Worm (Caenorhabditis elegans) whole organism, L4 larva: ENCODE measurements around the gene dpy-8.

ENCODE experiments used
- D1046.2 ChIP-seq: fragments of 200-800 bp; sonication (Bioruptor generic); IDR thresholded peaks from 2 replicates; pipeline ENCODE4 v1.3.6; 2022; ENCODE audit warnings: missing genetic modification characterization, missing compliant biosample characterization
- F37D6.2 ChIP-seq: sonication (generic microtip); optimal IDR thresholded peaks from 2 replicates; lab custom pipeline; 2016; ENCODE audit warnings: mild to moderate bottlenecking, missing genetic modification characterization, missing compliant biosample characterization
- T20F7.1 ChIP-seq: fragments of 200-800 bp; sonication (Bioruptor generic); optimal IDR thresholded peaks from 2 replicates; lab custom pipeline; 2018; ENCODE audit warnings: mild to moderate bottlenecking, missing genetic modification characterization, missing compliant biosample characterization
- T26A8.4 ChIP-seq: fragments of 200-800 bp; sonication (Bioruptor generic); IDR thresholded peaks from 2 replicates; pipeline ENCODE4 v1.3.6; 2022; ENCODE audit warnings: missing genetic modification characterization, missing compliant biosample characterization
- Y75B8A.6 ChIP-seq: fragments of 200-800 bp; sonication (Bioruptor generic); IDR thresholded peaks from 2 replicates; pipeline ENCODE4 v1.3.6; 2022; ENCODE audit warnings: missing genetic modification reagents, missing genetic modification characterization, missing compliant biosample characterization
- ceh-28 ChIP-seq: fragments of 150-350 bp; optimal IDR thresholded peaks from 2 replicates; lab custom pipeline; 2014; ENCODE audit warnings: missing biosample characterization, missing genetic modification reagents, missing genetic modification characterization
- ceh-32 ChIP-seq: sonication (generic microtip); optimal IDR thresholded peaks from 2 replicates; lab custom pipeline; 2016; ENCODE audit warnings: mild to moderate bottlenecking, missing genetic modification characterization, missing compliant biosample characterization; ENCODE audit not compliant: poor library complexity
- ceh-62 ChIP-seq: sonication (generic microtip); optimal IDR thresholded peaks from 2 replicates; lab custom pipeline; 2017; ENCODE audit warnings: missing biosample characterization, missing genetic modification characterization
- daf-16 ChIP-seq, 3 experiments: sonication (generic microtip); optimal IDR thresholded peaks; 2 replicates each; lab custom pipeline; 2016 to 2017; ENCODE audit warnings: missing genetic modification characterization in 3 of 3, missing genetic modification reagents in 3 of 3, mild to moderate bottlenecking in 2 of 3, missing compliant biosample characterization in 2 of 3, missing biosample characterization in 1 of 3, moderate library complexity in 1 of 3
- dmd-6 ChIP-seq: fragments of 200-800 bp; sonication (Bioruptor generic); IDR thresholded peaks from 2 replicates; pipeline ENCODE4 v1.3.6; 2022; ENCODE audit warnings: missing genetic modification reagents, missing genetic modification characterization, missing compliant biosample characterization
- dmd-9 ChIP-seq: fragments of 200-800 bp; sonication (Bioruptor generic); IDR thresholded peaks from 2 replicates; pipeline ENCODE4 v1.3.6; 2022; ENCODE audit warnings: missing genetic modification reagents, missing genetic modification characterization, missing compliant biosample characterization
- dve-1 ChIP-seq: sonication (generic microtip); optimal IDR thresholded peaks from 2 replicates; lab custom pipeline; 2017; ENCODE audit warnings: antibody characterized with exemption, mild to moderate bottlenecking, missing genetic modification characterization, missing compliant biosample characterization; ENCODE audit not compliant: insufficient read depth
- egl-43 ChIP-seq: fragments of 200-800 bp; sonication (Bioruptor generic); IDR thresholded peaks from 2 replicates; pipeline ENCODE4 v1.3.6; 2022; ENCODE audit warnings: missing genetic modification reagents, missing genetic modification characterization, missing compliant biosample characterization
- fkh-10 ChIP-seq: fragments of 150-350 bp; optimal IDR thresholded peaks from 2 replicates; lab custom pipeline; 2014; ENCODE audit warnings: missing biosample characterization, missing genetic modification reagents, missing genetic modification characterization
- hif-1 ChIP-seq, 2 experiments: sonication (generic microtip); optimal IDR thresholded peaks; 2 replicates each; lab custom pipeline; 2016 to 2017; ENCODE audit warnings: missing compliant biosample characterization in 2 of 2, missing genetic modification characterization in 2 of 2, missing genetic modification reagents in 2 of 2, missing genotype in 2 of 2, mild to moderate bottlenecking in 1 of 2
- hlh-11 ChIP-seq: fragments of 200-800 bp; sonication (Bioruptor generic); optimal IDR thresholded peaks from 2 replicates; lab custom pipeline; 2018; ENCODE audit warnings: mild to moderate bottlenecking, missing genetic modification characterization, missing compliant biosample characterization
- jun-1 ChIP-seq: fragments of 150-350 bp; optimal IDR thresholded peaks from 2 replicates; lab custom pipeline; 2014; ENCODE audit warnings: missing biosample characterization, missing genetic modification reagents, missing genetic modification characterization
- lin-1 ChIP-seq: fragments of 200-800 bp; sonication (Bioruptor generic); IDR thresholded peaks from 2 replicates; pipeline ENCODE4 v1.3.6; 2022; ENCODE audit warnings: missing genetic modification reagents, missing genetic modification characterization, missing compliant biosample characterization
- lin-39 ChIP-seq: fragments of 150-350 bp; optimal IDR thresholded peaks from 2 replicates; lab custom pipeline; 2014; ENCODE audit warnings: missing biosample characterization, missing genetic modification reagents, missing genetic modification characterization
- madf-5 ChIP-seq, 2 experiments: fragments of 200-800 bp; sonication (Bioruptor generic); IDR thresholded peaks; 2 replicates each; pipeline ENCODE4 v1.3.6; 2022; ENCODE audit warnings: missing compliant biosample characterization in 2 of 2, missing genetic modification characterization in 2 of 2
- madf-9 ChIP-seq: fragments of 200-800 bp; sonication (Bioruptor generic); conservative IDR thresholded peaks from 2 replicates; pipeline ENCODE4 v1.3.6; 2022; ENCODE audit warnings: missing genetic modification reagents, missing genetic modification characterization, missing compliant biosample characterization
- mdl-1 ChIP-seq, 2 experiments: fragments of 150-350 bp in 1 of 2; sonication (generic microtip) in 1 of 2; optimal IDR thresholded peaks; 2 replicates each; lab custom pipeline; 2014 to 2017; ENCODE audit warnings: missing biosample characterization in 2 of 2, missing genetic modification characterization in 2 of 2
- mdt-29 ChIP-seq: fragments of 200-800 bp; sonication (Bioruptor generic); IDR thresholded peaks from 2 replicates; pipeline ENCODE4 v1.3.6; 2022; ENCODE audit warnings: missing genetic modification reagents, missing genetic modification characterization, missing compliant biosample characterization
- mxl-2 ChIP-seq: fragments of 200-800 bp; sonication (Bioruptor generic); conservative IDR thresholded peaks from 2 replicates; pipeline ENCODE4 v1.3.6; 2022; ENCODE audit warnings: missing genetic modification reagents, missing genetic modification characterization, missing compliant biosample characterization
- nhr-25 ChIP-seq: sonication (generic microtip); optimal IDR thresholded peaks from 2 replicates; lab custom pipeline; 2017; ENCODE audit warnings: missing genetic modification characterization, mild to moderate bottlenecking, missing compliant biosample characterization, antibody characterized with exemption, moderate library complexity, borderline replicate concordance; ENCODE audit not compliant: insufficient read depth
- pha-4 ChIP-seq, 2 experiments: fragments of 150-350 bp in 1 of 2; fragments of 200-800 bp in 1 of 2; sonication (Bioruptor generic) in 1 of 2; IDR thresholded peaks in 1 of 2; optimal IDR thresholded peaks in 1 of 2; 2 replicates each; pipeline versions ENCODE4 v1.3.6 to Lab custom; 2014 to 2022; ENCODE audit warnings: missing genetic modification characterization in 2 of 2, missing genetic modification reagents in 2 of 2, missing biosample characterization in 1 of 2, missing compliant biosample characterization in 1 of 2
- php-3 ChIP-seq: fragments of 200-800 bp; sonication (Bioruptor generic); IDR thresholded peaks from 2 replicates; pipeline ENCODE4 v1.3.6; 2022; ENCODE audit warnings: missing genetic modification reagents, missing genetic modification characterization, missing compliant biosample characterization
- set-16 ChIP-seq: fragments of 200-800 bp; sonication (Bioruptor generic); IDR thresholded peaks from 2 replicates; pipeline ENCODE4 v1.3.6; 2022; ENCODE audit warnings: missing genetic modification reagents, missing genetic modification characterization, missing compliant biosample characterization
- snpc-1.2 ChIP-seq: fragments of 200-800 bp; sonication (Bioruptor generic); IDR thresholded peaks from 2 replicates; pipeline ENCODE4 v1.3.6; 2022; ENCODE audit warnings: missing genetic modification reagents, missing genetic modification characterization, missing compliant biosample characterization
- tra-1 ChIP-seq: fragments of 200-800 bp; sonication (Bioruptor generic); IDR thresholded peaks from 2 replicates; pipeline ENCODE4 v1.3.6; 2022; ENCODE audit warnings: missing genetic modification reagents, missing genetic modification characterization, missing compliant biosample characterization
- zfp-3 ChIP-seq: fragments of 200-800 bp; sonication (Bioruptor generic); conservative IDR thresholded peaks from 2 replicates; pipeline ENCODE4 v1.3.6; 2022; ENCODE audit warnings: missing genetic modification reagents, missing genetic modification characterization, missing compliant biosample characterization

dpy-8 gene

DNA sequence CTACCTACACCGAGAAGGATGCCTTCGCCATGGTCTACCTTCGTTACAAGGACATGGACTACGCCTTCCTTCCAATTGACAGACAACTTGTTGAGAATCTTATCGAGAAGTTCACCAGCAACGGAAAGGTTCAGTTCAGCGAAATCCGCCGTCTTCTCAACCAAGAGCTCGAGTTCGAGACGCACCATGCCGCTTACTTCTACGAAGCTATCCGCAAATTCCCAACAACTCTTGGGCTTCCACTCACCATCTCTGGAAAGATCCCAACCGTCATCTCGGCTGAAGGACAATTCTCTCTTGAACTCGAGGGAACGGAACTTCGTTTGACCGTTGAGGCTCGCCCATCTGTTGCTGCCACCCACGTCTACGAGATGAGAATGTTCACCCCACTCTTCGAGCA, 46.9 kb downstream of the dpy-8 start:
- TF ChIP-seq ceh-28 (tag; lab: Kevin White, UChicago), result no peak
- TF ChIP-seq zfp-3 (GFP tag; lab: Robert Waterston, UW), result 0 out of 2 replicates have a peak, but pooled peaks have one; percentile 7
- no peak for TF ChIP-seq nhr-25 (tag; lab: Kevin White, UChicago)

DNA sequence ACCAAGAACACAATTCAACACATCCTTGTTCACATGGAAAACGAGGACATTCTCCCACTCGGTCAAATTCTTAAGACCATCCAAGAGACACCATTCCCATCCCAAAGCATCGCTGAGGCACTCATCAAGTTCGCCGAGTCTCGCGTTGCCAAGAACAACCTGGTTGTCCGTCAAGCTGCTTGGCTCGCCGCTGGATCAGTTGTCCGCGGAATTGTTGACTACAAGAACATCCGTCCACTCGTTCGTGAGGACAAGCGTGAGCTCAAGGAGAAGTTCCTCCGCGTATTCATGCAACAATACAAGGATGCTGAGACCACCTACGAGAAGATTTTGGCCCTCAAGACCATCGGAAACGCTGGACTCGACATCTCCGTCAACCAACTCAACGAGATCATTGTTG, 47.9 kb downstream of the dpy-8 start:
- TF ChIP-seq zfp-3 (GFP tag; lab: Robert Waterston, UW) (peak; percentile 64; the same call in 1 of the 2 replicates), hif-1 (tag; optimal IDR thresholded peaks at IDR 0.05; lab: Kevin White, UChicago) (no peak), fkh-10 (GFP tag; lab: Kevin White, UChicago) (no peak)

ce11 chrX:5100738-5101379, 49.4 kb downstream of the dpy-8 start, which contains the start of gene vit-2:
TSS of gene vit-2 (plus strand) at chrX:5101042.
- no peak for TF ChIP-seq ceh-62 (tag; lab: Kevin White, UChicago)
- TF ChIP-seq mdl-1 (tag; optimal IDR thresholded peaks at IDR 0.05; lab: Kevin White, UChicago), result no peak
- TF ChIP-seq mdt-29, result peak; percentile 81
- 0 out of 2 replicates have a peak, but pooled peaks have one; percentile 24 for TF ChIP-seq pha-4 (GFP tag; IDR thresholded peaks at IDR 0.05; lab: Robert Waterston, UW)
- no peak for TF ChIP-seq pha-4 (tag; optimal IDR thresholded peaks at IDR 0.05; lab: Kevin White, UChicago)
- peak; percentile 30 for TF ChIP-seq T20F7.1 (GFP tag; lab: Kevin White, UChicago)
- TF ChIP-seq php-3 (GFP tag; lab: Robert Waterston, UW), result peak; percentile 50; the same call in 1 of the 2 replicates
- peak in 1 of 2 experiments; percentile 57 for TF ChIP-seq daf-16 (GFP tag; optimal IDR thresholded peaks at IDR 0.05; lab: Kevin White, UChicago)
- no peak for TF ChIP-seq daf-16 (tag; optimal IDR thresholded peaks at IDR 0.05; lab: Kevin White, UChicago)
- TF ChIP-seq zfp-3 (GFP tag; lab: Robert Waterston, UW), result 0 out of 2 replicates have a peak, but pooled peaks have one; percentile 45
- TF ChIP-seq egl-43 (GFP tag; lab: Robert Waterston, UW), result 0 out of 2 replicates have a peak, but pooled peaks have one; percentile 26
- TF ChIP-seq D1046.2 (GFP tag; lab: Robert Waterston, UW), result peak; percentile 66; the same call in 1 of the 2 replicates
- TF ChIP-seq lin-1 (GFP tag; lab: Robert Waterston, UW), result no peak
- 0 out of 2 replicates have a peak, but pooled peaks have one; percentile 42 for TF ChIP-seq Y75B8A.6 (GFP tag; lab: Robert Waterston, UW)
- TF ChIP-seq dmd-9 (GFP tag; lab: Robert Waterston, UW), result no peak
- no peak for TF ChIP-seq F37D6.2
- peak; percentile 38; the same call in 1 of the 2 replicates for TF ChIP-seq snpc-1.2
- TF ChIP-seq dmd-6 (GFP tag; lab: Robert Waterston, UW), result peak; percentile 88
- 0 out of 4 replicates have a peak, but pooled peaks of 1 of the 2 experiments have one; percentile 38 for TF ChIP-seq madf-5 (GFP tag; IDR thresholded peaks at IDR 0.05; lab: Robert Waterston, UW)
- TF ChIP-seq tra-1 (GFP tag; lab: Robert Waterston, UW), result peak; percentile 80
- TF ChIP-seq jun-1 (tag; lab: Kevin White, UChicago), result no peak
- TF ChIP-seq ceh-32 (tag; lab: Kevin White, UChicago), result no peak
- peak; percentile 66 for TF ChIP-seq dve-1 (tag; lab: Kevin White, UChicago)
- no peak for TF ChIP-seq T26A8.4 (GFP tag; lab: Robert Waterston, UW)
- peak; percentile 36 for TF ChIP-seq hlh-11 (tag; lab: Kevin White, UChicago)
- TF ChIP-seq madf-9 (GFP tag; lab: Robert Waterston, UW), result peak; percentile 26; the same call in 1 of the 2 replicates
- peak; percentile 63; the same call in 1 of the 2 replicates for TF ChIP-seq mxl-2
- TF ChIP-seq lin-39, result no peak
- peak; percentile 91 for TF ChIP-seq set-16 (GFP tag; lab: Robert Waterston, UW)
